Fruit fly (Drosophila melanogaster): ENCODE measurements around the gene CheB38a.

CheB38a gene

dm6 chr2L:20796758-20797514, 21.4 kb downstream of the CheB38a start, which contains the start of gene vari (continued):
- TF ChIP-seq CG10431 (GFP tag; optimal IDR thresholded peaks at IDR 0.05) (no peak), ewg (GFP tag; optimal IDR thresholded peaks at IDR 0.05) (no peak), ro (GFP tag; IDR thresholded peaks at IDR 0.05) (no peak), gt (GFP tag; IDR thresholded peaks at IDR 0.05) (no peak), CTCF (GFP tag; optimal IDR thresholded peaks at IDR 0.05) (peak; percentile 76), Sry-β (GFP tag; optimal IDR thresholded peaks at IDR 0.05) (peak; percentile 80), aop (GFP tag; IDR thresholded peaks at IDR 0.05) (no peak), Lim3 (GFP tag; IDR thresholded peaks at IDR 0.05) (no peak), Hmr (GFP tag; optimal IDR thresholded peaks at IDR 0.05) (peak; percentile 6), hth (optimal IDR thresholded peaks at IDR 0.05) (no peak), CG2875 (GFP tag; optimal IDR thresholded peaks at IDR 0.05) (no peak), CG34376 (GFP tag; optimal IDR thresholded peaks at IDR 0.05) (no peak), peb (GFP tag; IDR thresholded peaks at IDR 0.05) (no peak), CG1529 (GFP tag; optimal IDR thresholded peaks at IDR 0.05) (no peak), p53 (GFP tag; optimal IDR thresholded peaks at IDR 0.05) (no peak), Hmx (GFP tag; optimal IDR thresholded peaks at IDR 0.05) (peak; percentile 17), emc (GFP tag; optimal IDR thresholded peaks at IDR 0.05) (no peak), Atf3 (GFP tag; optimal IDR thresholded peaks at IDR 0.05) (no peak), CG15696 (tag; optimal IDR thresholded peaks at IDR 0.05) (no peak), row (GFP tag; IDR thresholded peaks at IDR 0.05) (no peak; the same call in 1 of the 3 replicates), Opbp (GFP tag; IDR thresholded peaks at IDR 0.05; ENCODE audit: partially characterized antibody) (no peak), bowl (GFP tag; IDR thresholded peaks at IDR 0.05) (no peak), Antp (GFP tag; optimal IDR thresholded peaks at IDR 0.05) (no peak), crp (GFP tag; optimal IDR thresholded peaks at IDR 0.05) (no peak), az2 (GFP tag; optimal IDR thresholded peaks at IDR 0.05) (no peak), CG9609 (GFP tag; optimal IDR thresholded peaks at IDR 0.05) (no peak), CG10979 (tag; optimal IDR thresholded peaks at IDR 0.05) (no peak), CG1602 (GFP tag; optimal IDR thresholded peaks at IDR 0.05) (no peak), dpn (GFP tag; optimal IDR thresholded peaks at IDR 0.05) (no peak), danr (GFP tag; IDR thresholded peaks at IDR 0.05) (no peak), CG31441 (GFP tag; IDR thresholded peaks at IDR 0.05) (no peak), CG12744 (GFP tag; optimal IDR thresholded peaks at IDR 0.05) (no peak), CG13624 (GFP tag; optimal IDR thresholded peaks at IDR 0.05) (peak; percentile 14), ap (GFP tag; IDR thresholded peaks at IDR 0.05) (no peak), CG16779 (GFP tag; IDR thresholded peaks at IDR 0.05) (no peak), Vsx1 (GFP tag; optimal IDR thresholded peaks at IDR 0.05) (no peak), BEAF-32 (GFP tag; optimal IDR thresholded peaks at IDR 0.05) (no peak), cwo (GFP tag; optimal IDR thresholded peaks at IDR 0.05) (no peak), chm (GFP tag; IDR thresholded peaks at IDR 0.05) (peak; percentile 65; the same call in 1 of the 2 replicates), CG15514 (GFP tag; optimal IDR thresholded peaks at IDR 0.05) (no peak), tup (GFP tag; optimal IDR thresholded peaks at IDR 0.05) (no peak), cato (GFP tag; optimal IDR thresholded peaks at IDR 0.05; ENCODE audit: borderline replicate concordance) (no peak), CG13123 (GFP tag; optimal IDR thresholded peaks at IDR 0.05) (no peak), stc (GFP tag; IDR thresholded peaks at IDR 0.05) (peak; percentile 13; the same call in 1 of the 2 replicates), CrebB (tag; optimal IDR thresholded peaks at IDR 0.05) (no peak), grau (tag; optimal IDR thresholded peaks at IDR 0.05) (no peak), CG6791 (GFP tag; IDR thresholded peaks at IDR 0.05; ENCODE audit: partially characterized antibody) (no peak), CG6654 (GFP tag; optimal IDR thresholded peaks at IDR 0.05) (no peak), MESR4 (GFP tag; optimal IDR thresholded peaks at IDR 0.05) (no peak), CG14860 (GFP tag; IDR thresholded peaks at IDR 0.05; ENCODE audit: partially characterized antibody) (no peak), sisA (GFP tag; IDR thresholded peaks at IDR 0.05) (no peak)

All from whole organism, embryonic.